Fruit fly (Drosophila melanogaster) whole organism, embryonic: ENCODE results near the gene Cyfip.

ENCODE experiments used
- ATbp ChIP-seq: fragments of 200-800 bp; sonication (Bioruptor generic); optimal IDR thresholded peaks from 2 replicates; lab custom pipeline; 2017; ENCODE audit warnings: missing biosample characterization, mild to moderate bottlenecking, missing genetic modification characterization, missing genetic modification reagents
- Atf3 ChIP-seq: fragments of 200-800 bp; sonication (Bioruptor generic); optimal IDR thresholded peaks from 3 replicates; lab custom pipeline; 2016; ENCODE audit warnings: missing biosample characterization, missing genetic modification characterization
- Atf6 ChIP-seq: fragments of 200-800 bp; sonication (Bioruptor generic); IDR thresholded peaks from 2 replicates; pipeline ENCODE4 v1.3.6; 2022; ENCODE audit warnings: missing biosample characterization, missing genetic modification characterization
- B-H2 ChIP-seq: fragments of 200-800 bp; sonication (Bioruptor generic); optimal IDR thresholded peaks from 2 replicates; lab custom pipeline; 2018; ENCODE audit warnings: missing biosample characterization, mild to moderate bottlenecking, missing genetic modification characterization
- CG10274 ChIP-seq: fragments of 200-800 bp; sonication (Bioruptor generic); optimal IDR thresholded peaks from 3 replicates; lab custom pipeline; 2017; ENCODE audit warnings: missing biosample characterization, mild to moderate bottlenecking, missing genetic modification characterization
- CG11504 ChIP-seq: fragments of 200-800 bp; sonication (Bioruptor generic); optimal IDR thresholded peaks from 3 replicates; lab custom pipeline; 2019; ENCODE audit warnings: missing biosample characterization, mild to moderate bottlenecking, missing genetic modification characterization, moderate library complexity
- CG12391 ChIP-seq: fragments of 200-800 bp; sonication (Bioruptor generic); optimal IDR thresholded peaks from 3 replicates; lab custom pipeline; 2018; ENCODE audit warnings: missing biosample characterization, mild to moderate bottlenecking, missing genetic modification characterization, moderate library complexity
- CG13894 ChIP-seq: fragments of 200-800 bp; sonication (Bioruptor generic); optimal IDR thresholded peaks from 3 replicates; lab custom pipeline; 2018; ENCODE audit warnings: missing biosample characterization, mild to moderate bottlenecking, missing genetic modification characterization, moderate library complexity
- CG14014 ChIP-seq: fragments of 200-800 bp; sonication (Bioruptor generic); IDR thresholded peaks from 2 replicates; pipeline ENCODE4 v1.3.6; 2022; ENCODE audit warnings: missing biosample characterization, missing genetic modification characterization
- CG15073 ChIP-seq: fragments of 200-800 bp; sonication (Bioruptor generic); optimal IDR thresholded peaks from 2 replicates; lab custom pipeline; 2016; ENCODE audit warnings: missing biosample characterization, missing genetic modification characterization
- CG15269 ChIP-seq: fragments of 200-800 bp; sonication (Bioruptor generic); optimal IDR thresholded peaks from 2 replicates; lab custom pipeline; 2018; ENCODE audit warnings: missing biosample characterization, mild to moderate bottlenecking, missing genetic modification characterization, moderate library complexity
- CG15479 ChIP-seq: fragments of 200-800 bp; sonication (Bioruptor generic); optimal IDR thresholded peaks from 3 replicates; lab custom pipeline; 2019; ENCODE audit warnings: missing biosample characterization, mild to moderate bottlenecking, missing genetic modification characterization, moderate library complexity
- CG1647 ChIP-seq: fragments of 200-800 bp; sonication (Bioruptor generic); optimal IDR thresholded peaks from 3 replicates; lab custom pipeline; 2016; ENCODE audit warnings: missing biosample characterization, missing genetic modification characterization
- CG16863 ChIP-seq: fragments of 200-800 bp; sonication (Bioruptor generic); optimal IDR thresholded peaks from 3 replicates; lab custom pipeline; 2016; ENCODE audit warnings: missing biosample characterization, missing genetic modification characterization
- CG17912 ChIP-seq: fragments of 200-800 bp; sonication (Bioruptor generic); optimal IDR thresholded peaks from 2 replicates; lab custom pipeline; 2018; ENCODE audit warnings: missing biosample characterization, mild to moderate bottlenecking, missing genetic modification characterization
- CG31224 ChIP-seq: fragments of 200-800 bp; sonication (Bioruptor generic); IDR thresholded peaks from 2 replicates; pipeline ENCODE4 v1.3.6; 2022; ENCODE audit warnings: missing biosample characterization, missing genetic modification characterization
- CG33557 ChIP-seq: fragments of 200-800 bp; sonication (Bioruptor generic); optimal IDR thresholded peaks from 2 replicates; lab custom pipeline; 2019; ENCODE audit warnings: missing biosample characterization, mild to moderate bottlenecking, missing genetic modification characterization, moderate library complexity
- CG4360 ChIP-seq: fragments of 200-800 bp; sonication (Bioruptor generic); IDR thresholded peaks from 2 replicates; pipeline ENCODE4 v1.3.6; 2022; ENCODE audit warnings: missing biosample characterization, missing genetic modification characterization
- CG5180 ChIP-seq: fragments of 200-800 bp; sonication (Bioruptor generic); optimal IDR thresholded peaks from 3 replicates; lab custom pipeline; 2017; ENCODE audit warnings: missing biosample characterization, missing genetic modification characterization, mild to moderate bottlenecking, moderate library complexity, missing genetic modification reagents
- CG7786 ChIP-seq: fragments of 200-800 bp; sonication (Bioruptor generic); optimal IDR thresholded peaks from 2 replicates; lab custom pipeline; 2016; ENCODE audit warnings: missing biosample characterization, missing genetic modification characterization
- Dip3 ChIP-seq: fragments of 200-800 bp; sonication (Bioruptor generic); optimal IDR thresholded peaks from 3 replicates; lab custom pipeline; 2016; ENCODE audit warnings: missing biosample characterization, missing genetic modification characterization
- Doc3 ChIP-seq: fragments of 200-800 bp; sonication (Bioruptor generic); IDR thresholded peaks from 3 replicates; pipeline ENCODE4 v1.3.6; 2022; ENCODE audit warnings: missing biosample characterization, missing genetic modification characterization; ENCODE audit not compliant: partially characterized antibody
- Ets65A ChIP-seq: fragments of 200-800 bp; sonication (Bioruptor generic); peaks from one replicate; lab custom pipeline; 2016; ENCODE audit warnings: missing biosample characterization, missing genetic modification characterization
- GATAe ChIP-seq: fragments of 200-800 bp; sonication (Bioruptor generic); conservative IDR thresholded peaks from 2 replicates; pipeline ENCODE4 v1.3.6; 2022; ENCODE audit warnings: missing biosample characterization, missing genetic modification characterization
- Hmr ChIP-seq: fragments of 200-800 bp; sonication (Bioruptor generic); optimal IDR thresholded peaks from 3 replicates; lab custom pipeline; 2017; ENCODE audit warnings: mild to moderate bottlenecking, missing biosample characterization, missing genetic modification reagents, missing genetic modification characterization
- Mad ChIP-seq: fragments of 200-800 bp; sonication (Bioruptor generic); optimal IDR thresholded peaks from 2 replicates; lab custom pipeline; 2016; ENCODE audit warnings: missing biosample characterization, missing genetic modification characterization
- Max ChIP-seq: fragments of 200-800 bp; sonication (Bioruptor generic); optimal IDR thresholded peaks from 2 replicates; lab custom pipeline; 2016; ENCODE audit warnings: missing biosample characterization, mild to moderate bottlenecking, missing genetic modification characterization
- Nf-YB ChIP-seq: fragments of 200-800 bp; sonication (Bioruptor generic); optimal IDR thresholded peaks from 3 replicates; lab custom pipeline; 2019; ENCODE audit warnings: missing biosample characterization, mild to moderate bottlenecking, missing genetic modification characterization, moderate library complexity
- Oaz ChIP-seq: fragments of 200-800 bp; sonication (Bioruptor generic); IDR thresholded peaks from 2 replicates; pipeline ENCODE4 v1.3.6; 2022; ENCODE audit warnings: missing biosample characterization, missing genetic modification characterization
- Rfx ChIP-seq: fragments of 200-800 bp; sonication (Bioruptor generic); IDR thresholded peaks from 2 replicates; pipeline ENCODE4 v1.3.6; 2022; ENCODE audit warnings: missing biosample characterization, missing genetic modification characterization
- Trl ChIP-seq, 3 experiments: fragments of >200 bp in 2 of 3; fragments of 200-800 bp in 1 of 3; sonication (Bioruptor generic) in 1 of 3; optimal IDR thresholded peaks; 2 replicates in 1 of 3; 3 replicates in 2 of 3; lab custom pipeline; 2016 to 2017; ENCODE audit warnings: missing biosample characterization in 1 of 3, missing genetic modification characterization in 1 of 3
- bsh ChIP-seq, 2 experiments: fragments of 200-800 bp; sonication (Bioruptor generic); optimal IDR thresholded peaks; 2 replicates each; lab custom pipeline; 2017 to 2018; ENCODE audit warnings: mild to moderate bottlenecking in 2 of 2, missing biosample characterization in 2 of 2, missing genetic modification characterization in 2 of 2, moderate library complexity in 1 of 2
- chn ChIP-seq: fragments of 200-800 bp; sonication (Bioruptor generic); optimal IDR thresholded peaks from 2 replicates; lab custom pipeline; 2016; ENCODE audit warnings: missing biosample characterization, missing genetic modification characterization
- cwo ChIP-seq: fragments of 200-800 bp; sonication (Bioruptor generic); optimal IDR thresholded peaks from 3 replicates; lab custom pipeline; 2017; ENCODE audit warnings: missing biosample characterization, missing genetic modification characterization, mild to moderate bottlenecking, moderate library complexity, missing genetic modification reagents
- da ChIP-seq: fragments of 200-800 bp; sonication (Bioruptor generic); optimal IDR thresholded peaks from 2 replicates; lab custom pipeline; 2016; ENCODE audit warnings: missing biosample characterization, missing genetic modification characterization
- fd3F ChIP-seq: fragments of 200-800 bp; sonication (Bioruptor generic); optimal IDR thresholded peaks from 2 replicates; lab custom pipeline; 2018; ENCODE audit warnings: missing biosample characterization, mild to moderate bottlenecking, missing genetic modification characterization, moderate library complexity
- gro ChIP-seq: fragments of 200-800 bp; sonication (Bioruptor generic); optimal IDR thresholded peaks from 2 replicates; lab custom pipeline; 2016; ENCODE audit warnings: missing biosample characterization, missing genetic modification characterization
- hkb ChIP-seq, 2 experiments: fragments of 200-800 bp in 1 of 2; fragments of >200 bp in 1 of 2; sonication (Bioruptor generic) in 1 of 2; IDR thresholded peaks in 1 of 2; optimal IDR thresholded peaks in 1 of 2; 2 replicates each; pipeline versions ENCODE4 v1.3.6 to Lab custom; 2017 to 2022; ENCODE audit warnings: missing biosample characterization in 1 of 2, missing genetic modification characterization in 1 of 2
- klu ChIP-seq: fragments of 200-800 bp; sonication (Bioruptor generic); IDR thresholded peaks from 2 replicates; pipeline ENCODE4 v1.3.6; 2022; ENCODE audit warnings: missing biosample characterization, missing genetic modification characterization
- lab ChIP-seq: fragments of 200-800 bp; sonication (Bioruptor generic); optimal IDR thresholded peaks from 3 replicates; lab custom pipeline; 2017; ENCODE audit warnings: missing biosample characterization, missing genetic modification characterization, mild to moderate bottlenecking, moderate library complexity, missing genetic modification reagents
- repo ChIP-seq: fragments of 200-800 bp; sonication (Bioruptor generic); optimal IDR thresholded peaks from 2 replicates; lab custom pipeline; 2016; ENCODE audit warnings: missing biosample characterization, missing genetic modification characterization
- row ChIP-seq: fragments of 200-800 bp; sonication (Bioruptor generic); IDR thresholded peaks from 3 replicates; pipeline ENCODE4 v1.3.6; 2022; ENCODE audit warnings: missing biosample characterization, missing genetic modification characterization
- salm ChIP-seq: fragments of 200-800 bp; sonication (Bioruptor generic); optimal IDR thresholded peaks from 2 replicates; lab custom pipeline; 2018; ENCODE audit warnings: missing biosample characterization, mild to moderate bottlenecking, missing genetic modification characterization
- slbo ChIP-seq: fragments of 200-800 bp; sonication (Bioruptor generic); IDR thresholded peaks from 2 replicates; pipeline ENCODE4 v1.3.6; 2022; ENCODE audit warnings: missing biosample characterization, missing genetic modification characterization
- ssp ChIP-seq: fragments of 200-800 bp; sonication (Bioruptor generic); IDR thresholded peaks from 2 replicates; pipeline ENCODE4 v1.3.6; 2022; ENCODE audit warnings: missing biosample characterization, missing genetic modification characterization
- ttk ChIP-seq: fragments of 200-800 bp; sonication (Bioruptor generic); IDR thresholded peaks from 2 replicates; pipeline ENCODE4 v2.1.2; 2022; ENCODE audit warnings: missing biosample characterization, missing genetic modification characterization
- usp ChIP-seq: fragments of >200 bp; optimal IDR thresholded peaks from 2 replicates; lab custom pipeline; 2017; ENCODE audit warnings: missing biosample characterization, missing genetic modification characterization
- vfl ChIP-seq: fragments of 200-800 bp; sonication (Bioruptor generic); optimal IDR thresholded peaks from 2 replicates; lab custom pipeline; 2016; ENCODE audit warnings: missing biosample characterization, missing genetic modification characterization

Cyfip gene

dm6 chr3R:15342926-15343685 is 10.0 kb downstream of the Cyfip start, which contains the start of gene Nagk (continued):
- TF ChIP-seq Doc3 (GFP tag; lab: Robert Waterston, UW) (no peak), Oaz (no peak), CG17912 (GFP tag; lab: Kevin White, UChicago) (no peak), Atf6 (GFP tag; lab: Robert Waterston, UW) (peak; percentile 13; the same call in 1 of the 2 replicates), Trl (optimal IDR thresholded peaks at IDR 0.05; lab: Kevin White, UChicago) (no peak), Trl (GFP tag; optimal IDR thresholded peaks at IDR 0.05; lab: Kevin White, UChicago) (peak; percentile 37), CG7786 (peak; percentile 4), cwo (GFP tag; lab: Kevin White, UChicago) (peak; percentile 56), Ets65A (GFP tag; lab: Kevin White, UChicago) (peak; percentile 91), ttk (GFP tag; lab: Robert Waterston, UW) (no peak), CG11504 (tag; lab: Kevin White, UChicago) (peak; percentile 76), GATAe (GFP tag; lab: Robert Waterston, UW) (no peak), Dip3 (peak; percentile 58), lab (GFP tag; lab: Kevin White, UChicago) (peak; percentile 53), fd3F (GFP tag; lab: Kevin White, UChicago) (peak; percentile 22), vfl (GFP tag; lab: Kevin White, UChicago) (peak; percentile 33), row (peak; percentile 86), CG10274 (peak; percentile 56), CG1647 (GFP tag; lab: Kevin White, UChicago) (no peak), CG13894 (peak; percentile 39), Atf3 (GFP tag; lab: Kevin White, UChicago) (peak; percentile 6), slbo (peak; percentile 71), CG15073 (GFP tag; lab: Kevin White, UChicago) (no peak), ssp (GFP tag; lab: Robert Waterston, UW) (peak; percentile 46), CG5180 (GFP tag; lab: Kevin White, UChicago) (peak; percentile 18), repo (GFP tag; lab: Kevin White, UChicago) (no peak), Max (peak; percentile 67), Hmr (peak; percentile 68), Rfx (peak; percentile 44), CG15269 (tag; lab: Kevin White, UChicago) (peak; percentile 60), CG33557 (no peak), CG12391 (tag; lab: Kevin White, UChicago) (peak; percentile 77), usp (GFP tag; lab: Kevin White, UChicago) (no peak), hkb (optimal IDR thresholded peaks at IDR 0.05; lab: Kevin White, UChicago) (no peak), hkb (GFP tag; IDR thresholded peaks at IDR 0.05; lab: Robert Waterston, UW) (peak; percentile 49; the same call in 1 of the 2 replicates), CG31224 (no peak; the same call in 1 of the 2 replicates), B-H2 (GFP tag; lab: Kevin White, UChicago) (peak; percentile 43), gro (peak; percentile 60), CG16863 (peak; percentile 60), chn (GFP tag; lab: Kevin White, UChicago) (peak; percentile 43), CG14014 (GFP tag; lab: Robert Waterston, UW) (peak; percentile 39), CG4360 (GFP tag; lab: Robert Waterston, UW) (no peak), ATbp (GFP tag; lab: Kevin White, UChicago) (no peak), klu (GFP tag; lab: Robert Waterston, UW) (no peak), Mad (GFP tag; lab: Kevin White, UChicago) (peak; percentile 36), CG15479 (GFP tag; lab: Kevin White, UChicago) (no peak), bsh (GFP tag; optimal IDR thresholded peaks at IDR 0.05; lab: Kevin White, UChicago) (peak; percentile 24 to 41), Nf-YB (GFP tag; lab: Kevin White, UChicago) (peak; percentile 46), salm (tag; lab: Kevin White, UChicago) (peak; percentile 39), da (GFP tag; lab: Kevin White, UChicago) (no peak)
